Fruit fly (Drosophila melanogaster): Measurements from ENCODE around the gene CG43319.

Gene CG43319

dm6 chr3R:27685539-27686012 lies 8.5 kb upstream of the CG43319 start, which contains the start of gene CG12880:
TSS of gene CG12880 (plus strand) at chr3R:27685962.
- no peak for TF ChIP-seq CG1620 (GFP tag; optimal IDR thresholded peaks at IDR 0.05)
- no peak for TF ChIP-seq bab1 (GFP tag; optimal IDR thresholded peaks at IDR 0.05)
- no peak for TF ChIP-seq CG33017 (tag; optimal IDR thresholded peaks at IDR 0.05)
- TF ChIP-seq Crg-1 (GFP tag; optimal IDR thresholded peaks at IDR 0.05): no peak
- TF ChIP-seq ovo (GFP tag; optimal IDR thresholded peaks at IDR 0.05): no peak
- TF ChIP-seq tj (GFP tag; optimal IDR thresholded peaks at IDR 0.05): no peak
- no peak for TF ChIP-seq cnc (optimal IDR thresholded peaks at IDR 0.05)
- TF ChIP-seq pad (GFP tag; optimal IDR thresholded peaks at IDR 0.05): no peak
- no peak for TF ChIP-seq Hr96 (GFP tag; optimal IDR thresholded peaks at IDR 0.05)
- TF ChIP-seq cic (GFP tag; optimal IDR thresholded peaks at IDR 0.05): no peak
- no peak for TF ChIP-seq Mnt (GFP tag; optimal IDR thresholded peaks at IDR 0.05)
- TF ChIP-seq CG11617 (GFP tag; optimal IDR thresholded peaks at IDR 0.05): no peak

dm6 chr3R:27688034-27688433 lies 6.1 kb upstream of the CG43319 start, which contains the start of gene CG31055:
TSS of gene CG31055 (minus strand) at chr3R:27688134.
- no peak for TF ChIP-seq Mnt (GFP tag; optimal IDR thresholded peaks at IDR 0.05)
- TF ChIP-seq CG12768 (GFP tag; optimal IDR thresholded peaks at IDR 0.05): no peak
- TF ChIP-seq CG14711 (tag; optimal IDR thresholded peaks at IDR 0.05): no peak
- no peak for TF ChIP-seq pad (GFP tag; optimal IDR thresholded peaks at IDR 0.05)
- no peak for TF ChIP-seq Clk (GFP tag; optimal IDR thresholded peaks at IDR 0.05)
- TF ChIP-seq CG5204 (GFP tag; optimal IDR thresholded peaks at IDR 0.05): no peak
- TF ChIP-seq Hr96 (GFP tag; optimal IDR thresholded peaks at IDR 0.05): no peak
- TF ChIP-seq tj (GFP tag; optimal IDR thresholded peaks at IDR 0.05): no peak
- no peak for TF ChIP-seq Crg-1 (GFP tag; optimal IDR thresholded peaks at IDR 0.05)
- TF ChIP-seq CG7045 (GFP tag; optimal IDR thresholded peaks at IDR 0.05): no peak
- TF ChIP-seq ovo (GFP tag; optimal IDR thresholded peaks at IDR 0.05): no peak
- no peak for TF ChIP-seq toe (GFP tag; optimal IDR thresholded peaks at IDR 0.05)
- TF ChIP-seq kay (GFP tag; ENCODE audit: borderline replicate concordance): no peak
- TF ChIP-seq cic (GFP tag; optimal IDR thresholded peaks at IDR 0.05): no peak

- no peak for TF ChIP-seq Hr96 (GFP tag; optimal IDR thresholded peaks at IDR 0.05)
- TF ChIP-seq toe (GFP tag; optimal IDR thresholded peaks at IDR 0.05): no peak
- no peak for TF ChIP-seq ovo (GFP tag; optimal IDR thresholded peaks at IDR 0.05)
- no peak for TF ChIP-seq CG7101 (tag; optimal IDR thresholded peaks at IDR 0.05)
- no peak for TF ChIP-seq Clk (GFP tag; optimal IDR thresholded peaks at IDR 0.05)
- TF ChIP-seq Mnt (GFP tag; optimal IDR thresholded peaks at IDR 0.05): no peak
- TF ChIP-seq CG14711 (tag; optimal IDR thresholded peaks at IDR 0.05): no peak
- TF ChIP-seq CG12768 (GFP tag; optimal IDR thresholded peaks at IDR 0.05): no peak
- no peak for TF ChIP-seq CG5204 (GFP tag; optimal IDR thresholded peaks at IDR 0.05)
- TF ChIP-seq cic (GFP tag; optimal IDR thresholded peaks at IDR 0.05): no peak
- TF ChIP-seq CG33017 (tag; optimal IDR thresholded peaks at IDR 0.05): no peak
- TF ChIP-seq CG1620 (GFP tag; optimal IDR thresholded peaks at IDR 0.05): no peak
Observed at dm6 chr3R:27692645-27693307, 1.3 kb upstream of the CG43319 start.

- TF ChIP-seq CG7101 (tag; optimal IDR thresholded peaks at IDR 0.05) (no peak), CG14711 (tag; optimal IDR thresholded peaks at IDR 0.05) (no peak), tj (GFP tag; optimal IDR thresholded peaks at IDR 0.05) (no peak), Hr96 (GFP tag; optimal IDR thresholded peaks at IDR 0.05) (no peak), toe (GFP tag; optimal IDR thresholded peaks at IDR 0.05) (no peak), CG5204 (GFP tag; optimal IDR thresholded peaks at IDR 0.05) (no peak), CG12768 (GFP tag; optimal IDR thresholded peaks at IDR 0.05) (no peak), pad (GFP tag; optimal IDR thresholded peaks at IDR 0.05) (no peak), Mnt (GFP tag; optimal IDR thresholded peaks at IDR 0.05) (no peak), CG7045 (GFP tag; optimal IDR thresholded peaks at IDR 0.05) (no peak), cic (GFP tag; optimal IDR thresholded peaks at IDR 0.05) (no peak), CG33017 (tag; optimal IDR thresholded peaks at IDR 0.05) (no peak), kay (GFP tag; ENCODE audit: borderline replicate concordance) (no peak), ovo (GFP tag; optimal IDR thresholded peaks at IDR 0.05) (no peak), Clk (GFP tag; optimal IDR thresholded peaks at IDR 0.05) (no peak), bab1 (GFP tag; optimal IDR thresholded peaks at IDR 0.05) (no peak)
Observed at dm6 chr3R:27694583-27694982, 465 bp downstream of the CG43319 start, which contains the start of gene Acp98AB. TSS of gene Acp98AB (plus strand) at chr3R:27694883.

dm6 chr3R:27695019-27695418 lies 901 bp downstream of the CG43319 start, which contains the start of gene HSPBAP1:
TSS of gene HSPBAP1 (plus strand) at chr3R:27695235.
- TF ChIP-seq CG1620 (GFP tag; optimal IDR thresholded peaks at IDR 0.05) (no peak), kay (GFP tag; ENCODE audit: borderline replicate concordance) (no peak), CG33017 (tag; optimal IDR thresholded peaks at IDR 0.05) (no peak), CG7101 (tag; optimal IDR thresholded peaks at IDR 0.05) (no peak), tj (GFP tag; optimal IDR thresholded peaks at IDR 0.05) (no peak), pad (GFP tag; optimal IDR thresholded peaks at IDR 0.05) (no peak), cic (GFP tag; optimal IDR thresholded peaks at IDR 0.05) (no peak), Clk (GFP tag; optimal IDR thresholded peaks at IDR 0.05) (no peak), Hr96 (GFP tag; optimal IDR thresholded peaks at IDR 0.05) (no peak), CG11617 (GFP tag; optimal IDR thresholded peaks at IDR 0.05) (no peak), CG7045 (GFP tag; optimal IDR thresholded peaks at IDR 0.05) (no peak), ovo (GFP tag; optimal IDR thresholded peaks at IDR 0.05) (no peak), CG12768 (GFP tag; optimal IDR thresholded peaks at IDR 0.05) (no peak), CG5204 (GFP tag; optimal IDR thresholded peaks at IDR 0.05) (no peak), CG14711 (tag; optimal IDR thresholded peaks at IDR 0.05) (no peak)
